Fruit fly (Drosophila melanogaster) whole organism, embryonic: ENCODE measurements around the gene CG11726.

Source experiments
- Bgb ChIP-seq: fragments of 200-800 bp; sonication (Bioruptor generic); IDR thresholded peaks from 2 replicates; pipeline ENCODE4 v1.3.6; 2022; ENCODE audit warnings: missing biosample characterization, missing genetic modification characterization; ENCODE audit not compliant: partially characterized antibody
- CG13424 ChIP-seq: fragments of 200-800 bp; sonication (Bioruptor generic); optimal IDR thresholded peaks from 2 replicates; lab custom pipeline; 2019; ENCODE audit warnings: missing biosample characterization, mild to moderate bottlenecking, missing genetic modification characterization, moderate library complexity
- CG1603 ChIP-seq: fragments of 200-800 bp; sonication (Bioruptor generic); optimal IDR thresholded peaks from 2 replicates; lab custom pipeline; 2019; ENCODE audit warnings: missing biosample characterization, mild to moderate bottlenecking, missing genetic modification characterization, moderate library complexity
- CG17359 ChIP-seq: fragments of 200-800 bp; sonication (Bioruptor generic); optimal IDR thresholded peaks from 3 replicates; lab custom pipeline; 2018; ENCODE audit warnings: missing biosample characterization, mild to moderate bottlenecking, missing genetic modification characterization, moderate library complexity
- CG4282 ChIP-seq: fragments of 200-800 bp; sonication (Bioruptor generic); optimal IDR thresholded peaks from 2 replicates; lab custom pipeline; 2016; ENCODE audit warnings: missing biosample characterization, missing genetic modification characterization
- CG4328 ChIP-seq: fragments of 200-800 bp; sonication (Bioruptor generic); optimal IDR thresholded peaks from 3 replicates; lab custom pipeline; 2017; ENCODE audit warnings: missing biosample characterization, missing genetic modification reagents, missing genetic modification characterization
- CG4360 ChIP-seq: fragments of 200-800 bp; sonication (Bioruptor generic); IDR thresholded peaks from 2 replicates; pipeline ENCODE4 v1.3.6; 2022; ENCODE audit warnings: missing biosample characterization, missing genetic modification characterization
- CG4730 ChIP-seq: fragments of 200-800 bp; sonication (Bioruptor generic); IDR thresholded peaks from 2 replicates; pipeline ENCODE4 v1.3.6; 2022; ENCODE audit warnings: missing biosample characterization, missing genetic modification characterization
- CG4820 ChIP-seq: fragments of 200-800 bp; sonication (Bioruptor generic); optimal IDR thresholded peaks from 3 replicates; lab custom pipeline; 2016; ENCODE audit warnings: missing biosample characterization, missing genetic modification characterization
- CG6272 ChIP-seq: fragments of 200-800 bp; sonication (Bioruptor generic); IDR thresholded peaks from 2 replicates; pipeline ENCODE4 v1.3.6; 2022; ENCODE audit warnings: missing biosample characterization, missing genetic modification characterization
- CG6854 ChIP-seq: fragments of 200-800 bp; sonication (Bioruptor generic); optimal IDR thresholded peaks from 3 replicates; lab custom pipeline; 2017; ENCODE audit warnings: missing biosample characterization, mild to moderate bottlenecking, missing genetic modification characterization
- CG7372 ChIP-seq: fragments of 200-800 bp; sonication (Bioruptor generic); IDR thresholded peaks from 2 replicates; pipeline ENCODE4 v1.3.6; 2022; ENCODE audit warnings: missing biosample characterization, missing genetic modification characterization
- CG9932 ChIP-seq: fragments of 200-800 bp; sonication (Bioruptor generic); IDR thresholded peaks from 2 replicates; pipeline ENCODE4 v1.3.6; 2022; ENCODE audit warnings: missing biosample characterization, missing genetic modification characterization
- D19A ChIP-seq: fragments of 200-800 bp; optimal IDR thresholded peaks from 3 replicates; lab custom pipeline; 2019; ENCODE audit warnings: missing biosample characterization, mild to moderate bottlenecking, missing genetic modification characterization, moderate library complexity
- Drgx ChIP-seq: fragments of 200-800 bp; sonication (Bioruptor generic); IDR thresholded peaks from 2 replicates; pipeline ENCODE4 v1.3.6; 2022; ENCODE audit warnings: missing biosample characterization, missing genetic modification characterization
- Ets65A ChIP-seq: fragments of 200-800 bp; sonication (Bioruptor generic); peaks from one replicate; lab custom pipeline; 2016; ENCODE audit warnings: missing biosample characterization, missing genetic modification characterization
- H15 ChIP-seq: fragments of 200-800 bp; sonication (Bioruptor generic); IDR thresholded peaks from 3 replicates; pipeline ENCODE4 v1.3.6; 2022; ENCODE audit warnings: missing biosample characterization, missing genetic modification characterization
- Hand ChIP-seq: fragments of 200-800 bp; sonication (Bioruptor generic); optimal IDR thresholded peaks from 2 replicates; lab custom pipeline; 2017; ENCODE audit warnings: mild to moderate bottlenecking, missing biosample characterization, missing genetic modification reagents, missing genetic modification characterization
- Max ChIP-seq: fragments of 200-800 bp; sonication (Bioruptor generic); optimal IDR thresholded peaks from 2 replicates; lab custom pipeline; 2016; ENCODE audit warnings: missing biosample characterization, mild to moderate bottlenecking, missing genetic modification characterization
- Med ChIP-seq: fragments of 200-800 bp; sonication (Bioruptor generic); peaks from one replicate; lab custom pipeline; 2016; ENCODE audit warnings: missing biosample characterization, missing genetic modification characterization, mild to moderate bottlenecking, inconsistent platforms, moderate library complexity
- Neu2 ChIP-seq: fragments of 200-800 bp; sonication (Bioruptor generic); optimal IDR thresholded peaks from 3 replicates; lab custom pipeline; 2016; ENCODE audit warnings: missing biosample characterization, missing genetic modification characterization, borderline replicate concordance
- Nf-YC ChIP-seq: fragments of 200-800 bp; optimal IDR thresholded peaks from 3 replicates; lab custom pipeline; 2019; ENCODE audit warnings: missing biosample characterization, mild to moderate bottlenecking, missing genetic modification characterization, moderate library complexity
- Sin3A ChIP-seq: fragments of >200 bp; optimal IDR thresholded peaks from 2 replicates; lab custom pipeline; 2018
- Vsx1 ChIP-seq: fragments of 200-800 bp; sonication (Bioruptor generic); optimal IDR thresholded peaks from 2 replicates; lab custom pipeline; 2017; ENCODE audit warnings: missing biosample characterization, mild to moderate bottlenecking, missing genetic modification characterization, missing genetic modification reagents
- amos ChIP-seq: fragments of 200-800 bp; sonication (Bioruptor generic); IDR thresholded peaks from 2 replicates; pipeline ENCODE4 v1.3.6; 2022; ENCODE audit warnings: missing biosample characterization, missing genetic modification characterization; ENCODE audit not compliant: partially characterized antibody
- bcd ChIP-seq: fragments of 200-800 bp; sonication (Bioruptor generic); optimal IDR thresholded peaks from 2 replicates; lab custom pipeline; 2017; ENCODE audit warnings: missing biosample characterization, mild to moderate bottlenecking, missing genetic modification characterization
- corto ChIP-seq: fragments of 200-800 bp; sonication (Bioruptor generic); optimal IDR thresholded peaks from 2 replicates; lab custom pipeline; 2016; ENCODE audit warnings: missing biosample characterization, mild to moderate bottlenecking, missing genetic modification characterization, moderate library complexity
- dimm ChIP-seq: fragments of 200-800 bp; sonication (Bioruptor generic); IDR thresholded peaks from 2 replicates; pipeline ENCODE4 v1.3.6; 2022; ENCODE audit warnings: missing biosample characterization, missing genetic modification characterization
- ewg ChIP-seq: fragments of 200-800 bp; sonication (Bioruptor generic); optimal IDR thresholded peaks from 3 replicates; lab custom pipeline; 2017; ENCODE audit warnings: mild to moderate bottlenecking, missing biosample characterization, missing genetic modification reagents, missing genetic modification characterization
- gcm2 ChIP-seq: fragments of 200-800 bp; sonication (Bioruptor generic); optimal IDR thresholded peaks from 2 replicates; lab custom pipeline; 2016; ENCODE audit warnings: missing biosample characterization, missing genetic modification characterization
- ham ChIP-seq: fragments of 200-800 bp; sonication (Bioruptor generic); IDR thresholded peaks from 2 replicates; pipeline ENCODE4 v1.3.6; 2022; ENCODE audit warnings: missing biosample characterization, missing genetic modification characterization
- hth ChIP-seq: fragments of >200 bp; optimal IDR thresholded peaks from 2 replicates; lab custom pipeline; 2017; ENCODE audit warnings: inconsistent platforms
- jigr1 ChIP-seq: fragments of 200-800 bp; sonication (Bioruptor generic); IDR thresholded peaks from 3 replicates; pipeline ENCODE4 v1.3.6; 2022; ENCODE audit warnings: missing biosample characterization, missing genetic modification characterization
- kay ChIP-seq: fragments of 200-800 bp; sonication (Bioruptor generic); optimal IDR thresholded peaks from 2 replicates; lab custom pipeline; 2016; ENCODE audit warnings: missing biosample characterization, missing genetic modification characterization
- kni ChIP-seq: fragments of 200-800 bp; sonication (Bioruptor generic); optimal IDR thresholded peaks from 3 replicates; lab custom pipeline; 2017; ENCODE audit warnings: mild to moderate bottlenecking, missing biosample characterization, missing genetic modification reagents, missing genetic modification characterization
- knrl ChIP-seq: fragments of 200-800 bp; sonication (Bioruptor generic); IDR thresholded peaks from 3 replicates; pipeline ENCODE4 v1.3.6; 2022; ENCODE audit warnings: missing biosample characterization, missing genetic modification characterization; ENCODE audit not compliant: partially characterized antibody
- lola ChIP-seq, 3 experiments: fragments of >200 bp in 2 of 3; fragments of 200-800 bp in 1 of 3; sonication (Bioruptor generic) in 1 of 3; optimal IDR thresholded peaks; 2 replicates each; lab custom pipeline; 2017 to 2019; ENCODE audit warnings: missing biosample characterization in 3 of 3, missing genetic modification characterization in 3 of 3, mild to moderate bottlenecking in 1 of 3, moderate library complexity in 1 of 3
- maf-S ChIP-seq: fragments of 200-800 bp; sonication (Bioruptor generic); optimal IDR thresholded peaks from 2 replicates; lab custom pipeline; 2016; ENCODE audit warnings: missing biosample characterization, missing genetic modification characterization
- nom ChIP-seq: fragments of 200-800 bp; sonication (Bioruptor generic); optimal IDR thresholded peaks from 2 replicates; lab custom pipeline; 2017; ENCODE audit warnings: missing biosample characterization, missing genetic modification characterization, mild to moderate bottlenecking, moderate library complexity, missing genetic modification reagents
- phol ChIP-seq: fragments of 200-800 bp; sonication (Bioruptor generic); optimal IDR thresholded peaks from 3 replicates; lab custom pipeline; 2018; ENCODE audit warnings: missing biosample characterization, mild to moderate bottlenecking, missing genetic modification characterization, moderate library complexity
- pita ChIP-seq: fragments of 200-800 bp; sonication (Bioruptor generic); optimal IDR thresholded peaks from 2 replicates; lab custom pipeline; 2017; ENCODE audit warnings: missing biosample characterization, mild to moderate bottlenecking, missing genetic modification characterization
- rib ChIP-seq: fragments of 200-800 bp; sonication (Bioruptor generic); IDR thresholded peaks from 2 replicates; pipeline ENCODE4 v1.3.6; 2022; ENCODE audit warnings: missing biosample characterization, missing genetic modification characterization
- run ChIP-seq: fragments of 200-800 bp; sonication (Bioruptor generic); optimal IDR thresholded peaks from 3 replicates; lab custom pipeline; 2018; ENCODE audit warnings: missing biosample characterization, mild to moderate bottlenecking, missing genetic modification characterization
- scrt ChIP-seq: fragments of 200-800 bp; sonication (Bioruptor generic); optimal IDR thresholded peaks from 2 replicates; lab custom pipeline; 2018; ENCODE audit warnings: missing biosample characterization, mild to moderate bottlenecking, missing genetic modification characterization, moderate library complexity
- shn ChIP-seq: fragments of 200-800 bp; sonication (Bioruptor generic); optimal IDR thresholded peaks from 3 replicates; lab custom pipeline; 2016; ENCODE audit warnings: missing biosample characterization, missing genetic modification characterization
- tio ChIP-seq: fragments of 200-800 bp; sonication (Bioruptor generic); optimal IDR thresholded peaks from 2 replicates; lab custom pipeline; 2017; ENCODE audit warnings: missing biosample characterization, missing genetic modification characterization, inconsistent platforms
- tna ChIP-seq: fragments of 200-800 bp; sonication (Bioruptor generic); IDR thresholded peaks from 2 replicates; pipeline ENCODE4 v1.3.6; 2022; ENCODE audit warnings: missing biosample characterization, missing genetic modification characterization; ENCODE audit not compliant: partially characterized antibody
- trh ChIP-seq: fragments of 200-800 bp; sonication (Bioruptor generic); optimal IDR thresholded peaks from 2 replicates; lab custom pipeline; 2016; ENCODE audit warnings: missing biosample characterization, missing genetic modification characterization
- wor ChIP-seq: fragments of 200-800 bp; sonication (Bioruptor generic); IDR thresholded peaks from 2 replicates; pipeline ENCODE4 v1.3.6; 2022; ENCODE audit warnings: missing biosample characterization, missing genetic modification characterization

CG11726 gene

dm6 chr3L:11431251-11431925 is 36.9 kb downstream of the CG11726 start (continued):
- no peak for TF ChIP-seq Nf-YC (tag; lab: Kevin White, UChicago)
- peak; percentile 49 for TF ChIP-seq shn (GFP tag; lab: Kevin White, UChicago)
- no peak for TF ChIP-seq Vsx1 (GFP tag; lab: Kevin White, UChicago)
- TF ChIP-seq corto (GFP tag; lab: Kevin White, UChicago) = no peak
- no peak for TF ChIP-seq kni (GFP tag; lab: Kevin White, UChicago)
- peak; percentile 65 for TF ChIP-seq D19A (tag; lab: Kevin White, UChicago)
- peak; percentile 47; the same call in 1 of the 2 replicates for TF ChIP-seq CG7372
- 0 out of 2 replicates have a peak, but pooled peaks have one; percentile 54 for TF ChIP-seq CG4730 (GFP tag; lab: Robert Waterston, UW)
- peak; percentile 12 for TF ChIP-seq kay (GFP tag; lab: Kevin White, UChicago)
- no peak for TF ChIP-seq hth (lab: Kevin White, UChicago)
- TF ChIP-seq CG4820 (GFP tag; lab: Kevin White, UChicago) = no peak
- peak; percentile 69 for TF ChIP-seq wor (GFP tag; lab: Robert Waterston, UW)
- TF ChIP-seq tio (GFP tag; lab: Kevin White, UChicago) = peak; percentile 65
- TF ChIP-seq maf-S (GFP tag; lab: Kevin White, UChicago) = peak; percentile 39
- TF ChIP-seq tna (GFP tag; lab: Robert Waterston, UW) = no peak
- TF ChIP-seq CG1603 (tag; lab: Kevin White, UChicago) = peak; percentile 83
- TF ChIP-seq Bgb = no peak
- peak; percentile 27 for TF ChIP-seq scrt (GFP tag; lab: Kevin White, UChicago)
- peak; percentile 93 for TF ChIP-seq Ets65A (GFP tag; lab: Kevin White, UChicago)
- TF ChIP-seq nom (GFP tag; lab: Kevin White, UChicago) = peak; percentile 69
- peak; percentile 83 for TF ChIP-seq CG17359 (tag; lab: Kevin White, UChicago)
- TF ChIP-seq Sin3A = no peak
- TF ChIP-seq Max (GFP tag; lab: Kevin White, UChicago) = no peak
- TF ChIP-seq ham (GFP tag; lab: Robert Waterston, UW) = peak; percentile 68; the same call in 1 of the 2 replicates
- peak; percentile 84 for TF ChIP-seq CG13424 (tag; lab: Kevin White, UChicago)
- TF ChIP-seq CG9932 (GFP tag; lab: Robert Waterston, UW) = peak; percentile 78
- TF ChIP-seq dimm (GFP tag; lab: Robert Waterston, UW) = peak; percentile 75
- peak; percentile 11 for TF ChIP-seq CG6854 (GFP tag; lab: Kevin White, UChicago)
- TF ChIP-seq Drgx (GFP tag; lab: Robert Waterston, UW) = peak; percentile 95
- TF ChIP-seq phol (tag; lab: Kevin White, UChicago) = peak; percentile 59
- TF ChIP-seq gcm2 (GFP tag; lab: Kevin White, UChicago) = peak; percentile 22
- peak; percentile 7 for TF ChIP-seq Hand
- TF ChIP-seq bcd (GFP tag; lab: Kevin White, UChicago) = peak; percentile 69
- TF ChIP-seq Neu2 = no peak
- TF ChIP-seq trh = peak; percentile 30
- peak in 1 of 3 experiments; percentile 49 for TF ChIP-seq lola (GFP tag; optimal IDR thresholded peaks at IDR 0.05; lab: Kevin White, UChicago)
- TF ChIP-seq CG4282 (GFP tag; lab: Kevin White, UChicago) = no peak
- TF ChIP-seq rib = peak; percentile 68; the same call in 1 of the 2 replicates
- peak; percentile 49; the same call in 1 of the 2 replicates for TF ChIP-seq CG4360
- TF ChIP-seq CG6272 (GFP tag; lab: Robert Waterston, UW) = 0 out of 2 replicates have a peak, but pooled peaks have one; percentile 6
- peak; percentile 37 for TF ChIP-seq run (tag; lab: Kevin White, UChicago)
- TF ChIP-seq pita = no peak
- TF ChIP-seq ewg = peak; percentile 58
- TF ChIP-seq CG4328 (GFP tag; lab: Kevin White, UChicago) = peak; percentile 18
- TF ChIP-seq jigr1 (GFP tag; lab: Robert Waterston, UW) = peak; percentile 70; the same call in 2 of the 3 replicates
- TF ChIP-seq amos = no peak
- no peak for TF ChIP-seq knrl
- peak; percentile 73 for TF ChIP-seq H15 (GFP tag; lab: Robert Waterston, UW)
- peak; percentile 92 for TF ChIP-seq Med (GFP tag; lab: Kevin White, UChicago)
